Fruit fly (Drosophila melanogaster) whole organism, embryonic: Measurements from ENCODE around the gene bol.

Source experiments
- Antp ChIP-seq: fragments of 200-800 bp; sonication (Bioruptor generic); optimal IDR thresholded peaks from 3 replicates; lab custom pipeline; 2016; ENCODE audit warnings: missing biosample characterization, missing genetic modification characterization
- Atf-2 ChIP-seq: fragments of 200-800 bp; sonication (Bioruptor generic); optimal IDR thresholded peaks from 2 replicates; lab custom pipeline; 2016; ENCODE audit warnings: missing biosample characterization, missing genetic modification characterization
- BEAF-32 ChIP-seq: fragments of 200-800 bp; sonication (Bioruptor generic); optimal IDR thresholded peaks from 3 replicates; lab custom pipeline; 2017; ENCODE audit warnings: missing biosample characterization, missing genetic modification characterization, mild to moderate bottlenecking, moderate library complexity, missing genetic modification reagents
- CG10366 ChIP-seq: fragments of 200-800 bp; sonication (Bioruptor generic); IDR thresholded peaks from 2 replicates; pipeline ENCODE4 v1.3.6; 2022; ENCODE audit warnings: missing biosample characterization, missing genetic modification characterization
- CG11723 ChIP-seq: fragments of 200-800 bp; sonication (Bioruptor generic); optimal IDR thresholded peaks from 2 replicates; lab custom pipeline; 2017; ENCODE audit warnings: missing biosample characterization, mild to moderate bottlenecking, missing genetic modification characterization
- CG12659 ChIP-seq: fragments of 200-800 bp; sonication (Bioruptor generic); optimal IDR thresholded peaks from 3 replicates; lab custom pipeline; 2017; ENCODE audit warnings: mild to moderate bottlenecking, missing biosample characterization, missing genetic modification reagents, missing genetic modification characterization
- CG12942 ChIP-seq: fragments of 200-800 bp; sonication (Bioruptor generic); optimal IDR thresholded peaks from 3 replicates; lab custom pipeline; 2016; ENCODE audit warnings: missing biosample characterization, missing genetic modification characterization
- CG13775 ChIP-seq: fragments of 200-800 bp; sonication (Bioruptor generic); optimal IDR thresholded peaks from 3 replicates; lab custom pipeline; 2017; ENCODE audit warnings: missing biosample characterization, mild to moderate bottlenecking, missing genetic modification characterization
- CG13894 ChIP-seq: fragments of 200-800 bp; sonication (Bioruptor generic); optimal IDR thresholded peaks from 3 replicates; lab custom pipeline; 2018; ENCODE audit warnings: missing biosample characterization, mild to moderate bottlenecking, missing genetic modification characterization, moderate library complexity
- CG14667 ChIP-seq: fragments of 200-800 bp; sonication (Bioruptor generic); IDR thresholded peaks from 2 replicates; pipeline ENCODE4 v1.3.6; 2022; ENCODE audit warnings: missing biosample characterization, missing genetic modification characterization
- CG17568 ChIP-seq: fragments of 200-800 bp; sonication (Bioruptor generic); optimal IDR thresholded peaks from 2 replicates; lab custom pipeline; 2018; ENCODE audit warnings: missing biosample characterization, mild to moderate bottlenecking, missing genetic modification characterization, moderate library complexity
- CG18262 ChIP-seq: fragments of 200-800 bp; optimal IDR thresholded peaks from 3 replicates; lab custom pipeline; 2019; ENCODE audit warnings: missing biosample characterization, mild to moderate bottlenecking, missing genetic modification characterization, moderate library complexity
- CG2116 ChIP-seq: fragments of 200-800 bp; sonication (Bioruptor generic); optimal IDR thresholded peaks from 3 replicates; lab custom pipeline; 2018; ENCODE audit warnings: missing biosample characterization, mild to moderate bottlenecking, missing genetic modification characterization
- CG2678 ChIP-seq: fragments of 200-800 bp; sonication (Bioruptor generic); optimal IDR thresholded peaks from 3 replicates; lab custom pipeline; 2019; ENCODE audit warnings: missing biosample characterization, mild to moderate bottlenecking, missing genetic modification characterization, moderate library complexity
- CG31441 ChIP-seq: fragments of 200-800 bp; sonication (Bioruptor generic); IDR thresholded peaks from 2 replicates; pipeline ENCODE4 v1.3.6; 2022; ENCODE audit warnings: missing biosample characterization, missing genetic modification characterization
- CG32532 ChIP-seq: fragments of 200-800 bp; sonication (Bioruptor generic); IDR thresholded peaks from 2 replicates; pipeline ENCODE4 v1.3.6; 2022; ENCODE audit warnings: missing biosample characterization, missing genetic modification characterization
- CG3726 ChIP-seq: fragments of 200-800 bp; sonication (Bioruptor generic); IDR thresholded peaks from 3 replicates; pipeline ENCODE4, ENCODE4 v1.3.6; 2022; ENCODE audit warnings: missing biosample characterization, missing genetic modification characterization
- CG6813 ChIP-seq: fragments of 200-800 bp; sonication (Bioruptor generic); optimal IDR thresholded peaks from 2 replicates; lab custom pipeline; 2017; ENCODE audit warnings: missing biosample characterization, missing genetic modification characterization, mild to moderate bottlenecking, moderate library complexity, missing genetic modification reagents
- CG8359 ChIP-seq: fragments of 200-800 bp; sonication (Bioruptor generic); optimal IDR thresholded peaks from 2 replicates; lab custom pipeline; 2017; ENCODE audit warnings: missing biosample characterization, mild to moderate bottlenecking, missing genetic modification characterization, borderline replicate concordance
- CG9797 ChIP-seq: fragments of 200-800 bp; sonication (Bioruptor generic); optimal IDR thresholded peaks from 3 replicates; lab custom pipeline; 2018; ENCODE audit warnings: missing biosample characterization, mild to moderate bottlenecking, missing genetic modification characterization
- Dek ChIP-seq: fragments of 200-800 bp; sonication (Bioruptor generic); optimal IDR thresholded peaks from 3 replicates; lab custom pipeline; 2019; ENCODE audit warnings: missing biosample characterization, mild to moderate bottlenecking, missing genetic modification characterization, moderate library complexity
- Dip2 ChIP-seq: fragments of 200-800 bp; sonication (Bioruptor generic); IDR thresholded peaks from 2 replicates; pipeline ENCODE4 v1.3.6; 2022; ENCODE audit warnings: missing biosample characterization, missing genetic modification characterization
- Doc2 ChIP-seq: fragments of 200-800 bp; sonication (Bioruptor generic); IDR thresholded peaks from 2 replicates; pipeline ENCODE4 v1.3.6; 2022; ENCODE audit warnings: missing biosample characterization, missing genetic modification characterization
- E2f1 ChIP-seq: fragments of 200-800 bp; sonication (Bioruptor generic); IDR thresholded peaks from 2 replicates; pipeline ENCODE4 v1.3.6; 2022; ENCODE audit warnings: missing biosample characterization, missing genetic modification characterization
- Gsc ChIP-seq: fragments of 200-800 bp; sonication (Bioruptor generic); IDR thresholded peaks from 2 replicates; pipeline ENCODE4 v1.3.6; 2022; ENCODE audit warnings: missing biosample characterization, missing genetic modification characterization
- HLH3B ChIP-seq: fragments of 200-800 bp; sonication (Bioruptor generic); IDR thresholded peaks from 2 replicates; pipeline ENCODE4 v1.3.6; 2022; ENCODE audit warnings: missing biosample characterization, missing genetic modification characterization
- Kr ChIP-seq: fragments of 200-800 bp; sonication (Bioruptor generic); optimal IDR thresholded peaks from 2 replicates; lab custom pipeline; 2017; ENCODE audit warnings: missing biosample characterization, mild to moderate bottlenecking, missing genetic modification characterization
- Lim3 ChIP-seq: fragments of 200-800 bp; sonication (Bioruptor generic); IDR thresholded peaks from 2 replicates; pipeline ENCODE4 v1.3.6; 2022; ENCODE audit warnings: missing biosample characterization, missing genetic modification characterization
- MTF-1 ChIP-seq: fragments of 200-800 bp; sonication (Bioruptor generic); optimal IDR thresholded peaks from 2 replicates; lab custom pipeline; 2018; ENCODE audit warnings: missing biosample characterization, mild to moderate bottlenecking, missing genetic modification characterization, borderline replicate concordance
- Mes4 ChIP-seq: fragments of 200-800 bp; sonication (Bioruptor generic); optimal IDR thresholded peaks from 2 replicates; lab custom pipeline; 2016; ENCODE audit warnings: missing biosample characterization, missing genetic modification characterization
- Neu2 ChIP-seq: fragments of 200-800 bp; sonication (Bioruptor generic); optimal IDR thresholded peaks from 3 replicates; lab custom pipeline; 2016; ENCODE audit warnings: missing biosample characterization, missing genetic modification characterization, borderline replicate concordance
- amos ChIP-seq: fragments of 200-800 bp; sonication (Bioruptor generic); IDR thresholded peaks from 2 replicates; pipeline ENCODE4 v1.3.6; 2022; ENCODE audit warnings: missing biosample characterization, missing genetic modification characterization; ENCODE audit not compliant: partially characterized antibody
- bbx ChIP-seq: fragments of 200-800 bp; sonication (Bioruptor generic); IDR thresholded peaks from 2 replicates; pipeline ENCODE4 v1.3.6; 2022; ENCODE audit warnings: missing biosample characterization, missing genetic modification characterization; ENCODE audit not compliant: partially characterized antibody
- chm ChIP-seq: fragments of 200-800 bp; sonication (Bioruptor generic); IDR thresholded peaks from 2 replicates; pipeline ENCODE4 v1.3.6; 2022; ENCODE audit warnings: missing biosample characterization, missing genetic modification characterization
- crc ChIP-seq: fragments of 200-800 bp; sonication (Bioruptor generic); optimal IDR thresholded peaks from 2 replicates; lab custom pipeline; 2016; ENCODE audit warnings: missing biosample characterization, missing genetic modification characterization
- crol ChIP-seq: fragments of 200-800 bp; sonication (Bioruptor generic); IDR thresholded peaks from 2 replicates; pipeline ENCODE4 v1.3.6; 2022; ENCODE audit warnings: missing biosample characterization, missing genetic modification characterization
- dimm ChIP-seq: fragments of 200-800 bp; sonication (Bioruptor generic); IDR thresholded peaks from 2 replicates; pipeline ENCODE4 v1.3.6; 2022; ENCODE audit warnings: missing biosample characterization, missing genetic modification characterization
- ewg ChIP-seq: fragments of 200-800 bp; sonication (Bioruptor generic); optimal IDR thresholded peaks from 3 replicates; lab custom pipeline; 2017; ENCODE audit warnings: mild to moderate bottlenecking, missing biosample characterization, missing genetic modification reagents, missing genetic modification characterization
- fd96Cb ChIP-seq: fragments of 200-800 bp; sonication (Bioruptor generic); optimal IDR thresholded peaks from 2 replicates; lab custom pipeline; 2018; ENCODE audit warnings: missing biosample characterization, mild to moderate bottlenecking, missing genetic modification characterization, moderate library complexity
- ftz-f1 ChIP-seq: fragments of 200-800 bp; sonication (Bioruptor generic); optimal IDR thresholded peaks from 2 replicates; lab custom pipeline; 2016; ENCODE audit warnings: missing biosample characterization, missing genetic modification characterization
- gfzf ChIP-seq: fragments of 200-800 bp; sonication (Bioruptor generic); optimal IDR thresholded peaks from 2 replicates; lab custom pipeline; 2016; ENCODE audit warnings: missing biosample characterization, mild to moderate bottlenecking, missing genetic modification characterization, moderate library complexity
- jumu ChIP-seq: fragments of 200-800 bp; sonication (Bioruptor generic); optimal IDR thresholded peaks from 3 replicates; lab custom pipeline; 2016; ENCODE audit warnings: missing biosample characterization, missing genetic modification characterization
- lilli ChIP-seq: fragments of 200-800 bp; sonication (Bioruptor generic); optimal IDR thresholded peaks from 3 replicates; lab custom pipeline; 2016; ENCODE audit warnings: missing biosample characterization, missing genetic modification characterization
- nmo ChIP-seq: fragments of 200-800 bp; sonication (Bioruptor generic); optimal IDR thresholded peaks from 2 replicates; lab custom pipeline; 2018; ENCODE audit warnings: missing biosample characterization, mild to moderate bottlenecking, missing genetic modification characterization, moderate library complexity
- ro ChIP-seq: fragments of 200-800 bp; sonication (Bioruptor generic); IDR thresholded peaks from 2 replicates; pipeline ENCODE4 v1.3.6; 2022; ENCODE audit warnings: missing biosample characterization, missing genetic modification characterization
- stc ChIP-seq: fragments of 200-800 bp; sonication (Bioruptor generic); IDR thresholded peaks from 2 replicates; pipeline ENCODE4 v1.3.6; 2022; ENCODE audit warnings: missing biosample characterization, missing genetic modification characterization
- trh ChIP-seq: fragments of 200-800 bp; sonication (Bioruptor generic); optimal IDR thresholded peaks from 2 replicates; lab custom pipeline; 2016; ENCODE audit warnings: missing biosample characterization, missing genetic modification characterization
- unc-4 ChIP-seq: fragments of 200-800 bp; sonication (Bioruptor generic); IDR thresholded peaks from 2 replicates; pipeline ENCODE4 v1.3.6; 2022; ENCODE audit warnings: missing biosample characterization, missing genetic modification characterization; ENCODE audit not compliant: partially characterized antibody
- wek ChIP-seq: fragments of 200-800 bp; sonication (Bioruptor generic); optimal IDR thresholded peaks from 3 replicates; lab custom pipeline; 2018; ENCODE audit warnings: missing biosample characterization, mild to moderate bottlenecking, missing genetic modification characterization, moderate library complexity

The bol gene

dm6 chr3L:9057429-9058088 lies 76.6 kb downstream of the bol start (continued):
- TF ChIP-seq trh (GFP tag; lab: Kevin White, UChicago), result peak; percentile 42
- peak; percentile 82 for TF ChIP-seq lilli (GFP tag; lab: Kevin White, UChicago)
- peak; percentile 54; the same call in 1 of the 2 replicates for TF ChIP-seq Doc2
- no peak for TF ChIP-seq gfzf
- TF ChIP-seq CG32532 (GFP tag; lab: Robert Waterston, UW), result peak; percentile 96
- peak; percentile 33 for TF ChIP-seq jumu (GFP tag; lab: Kevin White, UChicago)
- peak; percentile 91 for TF ChIP-seq HLH3B
- peak; percentile 31; the same call in 1 of the 2 replicates for TF ChIP-seq Lim3 (GFP tag; lab: Robert Waterston, UW)
- no peak for TF ChIP-seq Dip2 (GFP tag; lab: Robert Waterston, UW)
- TF ChIP-seq Kr (GFP tag; lab: Kevin White, UChicago), result no peak
- TF ChIP-seq crol (GFP tag; lab: Robert Waterston, UW), result 0 out of 2 replicates have a peak, but pooled peaks have one; percentile 30
- peak; percentile 96 for TF ChIP-seq CG2678
- TF ChIP-seq CG17568 (GFP tag; lab: Kevin White, UChicago), result peak; percentile 85
- peak; percentile 73 for TF ChIP-seq Gsc (GFP tag; lab: Robert Waterston, UW)
- TF ChIP-seq CG14667 (GFP tag; lab: Robert Waterston, UW), result peak; percentile 87
- TF ChIP-seq crc (GFP tag; lab: Kevin White, UChicago), result no peak
- TF ChIP-seq Neu2 (GFP tag; lab: Kevin White, UChicago), result no peak
- peak; percentile 59; the same call in 1 of the 3 replicates for TF ChIP-seq CG3726 (GFP tag; lab: Robert Waterston, UW)
- TF ChIP-seq CG8359, result peak; percentile 59
- peak; percentile 78 for TF ChIP-seq CG12942 (GFP tag; lab: Kevin White, UChicago)
- peak; percentile 70 for TF ChIP-seq dimm (GFP tag; lab: Robert Waterston, UW)
- TF ChIP-seq unc-4 (GFP tag; lab: Robert Waterston, UW), result no peak
- TF ChIP-seq nmo, result peak; percentile 93
- TF ChIP-seq Antp (GFP tag; lab: Kevin White, UChicago), result peak; percentile 34
- no peak for TF ChIP-seq Mes4 (GFP tag; lab: Kevin White, UChicago)
- peak; percentile 94 for TF ChIP-seq Dek
- peak; percentile 88 for TF ChIP-seq CG13775 (GFP tag; lab: Kevin White, UChicago)
- peak; percentile 96 for TF ChIP-seq CG31441 (GFP tag; lab: Robert Waterston, UW)
- peak; percentile 80 for TF ChIP-seq CG11723
- TF ChIP-seq CG9797 (GFP tag; lab: Kevin White, UChicago), result no peak
- TF ChIP-seq BEAF-32 (GFP tag; lab: Kevin White, UChicago), result no peak
- TF ChIP-seq MTF-1 (GFP tag; lab: Kevin White, UChicago), result peak; percentile 63
- TF ChIP-seq wek (GFP tag; lab: Kevin White, UChicago), result peak; percentile 35
- peak; percentile 96 for TF ChIP-seq CG13894 (tag; lab: Kevin White, UChicago)
- TF ChIP-seq bbx (GFP tag; lab: Robert Waterston, UW), result no peak
- TF ChIP-seq E2f1 (GFP tag; lab: Robert Waterston, UW), result peak; percentile 83
- no peak for TF ChIP-seq amos
- TF ChIP-seq ro (GFP tag; lab: Robert Waterston, UW), result peak; percentile 54; the same call in 1 of the 2 replicates
- peak; percentile 93 for TF ChIP-seq CG12659 (GFP tag; lab: Kevin White, UChicago)
- peak; percentile 48 for TF ChIP-seq CG2116 (GFP tag; lab: Kevin White, UChicago)
- peak; percentile 84 for TF ChIP-seq stc (GFP tag; lab: Robert Waterston, UW)
- TF ChIP-seq fd96Cb, result peak; percentile 86
- peak; percentile 10 for TF ChIP-seq Atf-2 (GFP tag; lab: Kevin White, UChicago)
- peak; percentile 94 for TF ChIP-seq CG18262 (tag; lab: Kevin White, UChicago)
- TF ChIP-seq chm (GFP tag; lab: Robert Waterston, UW), result peak; percentile 65; the same call in 1 of the 2 replicates
- peak; percentile 81 for TF ChIP-seq ewg (GFP tag; lab: Kevin White, UChicago)
- peak; percentile 16 for TF ChIP-seq ftz-f1
- TF ChIP-seq CG10366 (GFP tag; lab: Robert Waterston, UW), result peak; percentile 88
- TF ChIP-seq CG6813 (GFP tag; lab: Kevin White, UChicago), result peak; percentile 89
